Worm (Caenorhabditis elegans): ENCODE measurements around the gene fipr-2.

DNA sequence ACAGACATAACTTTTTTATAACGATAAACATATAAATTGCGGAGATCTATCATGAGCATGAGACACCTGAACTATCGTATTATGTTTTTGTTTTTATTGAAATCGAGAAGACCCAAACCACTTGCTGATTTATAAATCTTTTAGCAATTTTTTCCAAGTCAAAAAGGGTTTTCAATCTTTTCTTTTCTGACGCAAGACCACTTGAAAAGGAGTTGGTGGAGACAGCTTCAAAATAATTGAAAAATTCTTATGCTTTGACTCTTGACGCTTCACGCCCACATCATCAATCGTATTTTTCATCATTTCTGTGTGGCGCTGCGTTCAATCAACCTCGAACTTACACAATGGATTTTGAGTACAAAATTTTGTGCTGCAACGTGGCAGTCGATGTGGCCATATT is 6.2 kb downstream of the fipr-2 start, which contains the start of gene F23H12.7:
- TF ChIP-seq lin-13 (tag; optimal IDR thresholded peaks at IDR 0.05), result no peak
- no peak for TF ChIP-seq drap-1 (GFP tag; optimal IDR thresholded peaks at IDR 0.05)
- TF ChIP-seq nhr-237 (tag; optimal IDR thresholded peaks at IDR 0.05), result no peak
- no peak for TF ChIP-seq pha-4 (tag; optimal IDR thresholded peaks at IDR 0.05)
- TF ChIP-seq ceh-43 (GFP tag; optimal IDR thresholded peaks at IDR 0.05), result no peak
- no peak for TF ChIP-seq blmp-1 (tag; optimal IDR thresholded peaks at IDR 0.05)
- TF ChIP-seq M03D4.4 (tag; optimal IDR thresholded peaks at IDR 0.05), result no peak

Measured in whole organism, mixed stage, embryonic.